Worm (Caenorhabditis elegans) whole organism, young adult: ENCODE results near the gene C23H3.5.

Source experiments
- B0336.3 ChIP-seq: fragments of 200-800 bp; sonication (Bioruptor generic); IDR thresholded peaks from 2 replicates; pipeline ENCODE4 v1.3.6; 2022; ENCODE audit warnings: missing genetic modification characterization, missing compliant biosample characterization
- C17E4.6 ChIP-seq: fragments of 200-800 bp; sonication (Bioruptor generic); IDR thresholded peaks from 2 replicates; pipeline ENCODE4 v1.3.6; 2022; ENCODE audit warnings: missing genetic modification reagents, missing genetic modification characterization, missing compliant biosample characterization
- D2030.7 ChIP-seq: fragments of 200-800 bp; sonication (Bioruptor generic); IDR thresholded peaks from 2 replicates; pipeline ENCODE4 v1.3.6; 2022; ENCODE audit warnings: missing genetic modification reagents, missing genetic modification characterization, missing compliant biosample characterization
- K11D2.4 ChIP-seq: fragments of 200-800 bp; sonication (Bioruptor generic); IDR thresholded peaks from 2 replicates; pipeline ENCODE4 v1.3.6; 2022; ENCODE audit warnings: missing genetic modification reagents, missing genetic modification characterization, missing compliant biosample characterization
- T07F8.4 ChIP-seq: sonication (generic microtip); optimal IDR thresholded peaks from 2 replicates; lab custom pipeline; 2016; ENCODE audit warnings: mild to moderate bottlenecking, missing genetic modification characterization, moderate library complexity, missing compliant biosample characterization
- Y53G8AR.9 ChIP-seq: fragments of 200-800 bp; sonication (Bioruptor generic); conservative IDR thresholded peaks from 2 replicates; pipeline ENCODE4 v1.3.6; 2022; ENCODE audit warnings: missing genetic modification reagents, missing genetic modification characterization, missing compliant biosample characterization
- Y67H2A.10 ChIP-seq: fragments of 200-800 bp; sonication (Bioruptor generic); conservative IDR thresholded peaks from 2 replicates; pipeline ENCODE4 v1.3.6; 2022; ENCODE audit warnings: missing genetic modification reagents, missing genetic modification characterization, missing compliant biosample characterization
- Y79H2A.3 ChIP-seq: fragments of 200-800 bp; sonication (Bioruptor generic); conservative IDR thresholded peaks from 2 replicates; pipeline ENCODE4 v1.3.6; 2022; ENCODE audit warnings: missing genetic modification reagents, missing genetic modification characterization, missing compliant biosample characterization
- akir-1 ChIP-seq: fragments of 200-800 bp; sonication (Bioruptor generic); optimal IDR thresholded peaks from 2 replicates; lab custom pipeline; 2018; ENCODE audit warnings: mild to moderate bottlenecking, missing genetic modification characterization, moderate library complexity, missing compliant biosample characterization
- attf-5 ChIP-seq: fragments of 200-800 bp; sonication (Bioruptor generic); optimal IDR thresholded peaks from 2 replicates; lab custom pipeline; 2018; ENCODE audit warnings: mild to moderate bottlenecking, missing genetic modification characterization, missing compliant biosample characterization
- bed-2 ChIP-seq: fragments of 200-800 bp; sonication (Bioruptor generic); IDR thresholded peaks from 2 replicates; pipeline ENCODE4 v1.3.6; 2022; ENCODE audit warnings: missing genetic modification reagents, missing genetic modification characterization, missing compliant biosample characterization
- cebp-1 ChIP-seq, 2 experiments: fragments of 200-800 bp in 1 of 2; sonication (Bioruptor generic) in 1 of 2; sonication (generic microtip) in 1 of 2; IDR thresholded peaks in 1 of 2; optimal IDR thresholded peaks in 1 of 2; 2 replicates each; pipeline versions ENCODE4 v1.3.6 to Lab custom; 2017 to 2022; ENCODE audit warnings: missing compliant biosample characterization in 2 of 2, missing genetic modification characterization in 2 of 2, mild to moderate bottlenecking in 1 of 2, missing genetic modification reagents in 1 of 2, moderate library complexity in 1 of 2
- cebp-2 ChIP-seq: fragments of 200-800 bp; sonication (Bioruptor generic); IDR thresholded peaks from 2 replicates; pipeline ENCODE4 v1.3.6; 2022; ENCODE audit warnings: missing genetic modification characterization, missing compliant biosample characterization
- ceh-91 ChIP-seq: fragments of 200-800 bp; sonication (Bioruptor generic); IDR thresholded peaks from 2 replicates; pipeline ENCODE4 v1.3.6; 2022; ENCODE audit warnings: missing genetic modification reagents, missing genetic modification characterization, missing compliant biosample characterization
- dpl-1 ChIP-seq: fragments of 150-350 bp; optimal IDR thresholded peaks from 2 replicates; lab custom pipeline; 2014; ENCODE audit warnings: missing biosample characterization, missing genetic modification reagents, missing genetic modification characterization
- efl-1 ChIP-seq: fragments of 150-350 bp; optimal IDR thresholded peaks from 2 replicates; lab custom pipeline; 2014; ENCODE audit warnings: missing biosample characterization, missing genetic modification reagents, missing genetic modification characterization
- ekl-4 ChIP-seq: fragments of 200-800 bp; sonication (Bioruptor generic); IDR thresholded peaks from 2 replicates; pipeline ENCODE4 v1.3.6; 2022; ENCODE audit warnings: missing genetic modification reagents, missing genetic modification characterization, missing compliant biosample characterization
- fkh-3 ChIP-seq: sonication (generic microtip); optimal IDR thresholded peaks from 2 replicates; lab custom pipeline; 2016; ENCODE audit warnings: mild to moderate bottlenecking, missing genetic modification characterization, missing compliant biosample characterization
- gei-17 ChIP-seq: fragments of 200-800 bp; sonication (Bioruptor generic); optimal IDR thresholded peaks from 2 replicates; lab custom pipeline; 2018; ENCODE audit warnings: mild to moderate bottlenecking, missing genetic modification characterization, missing compliant biosample characterization
- hlh-26 ChIP-seq: fragments of 200-800 bp; sonication (Bioruptor generic); conservative IDR thresholded peaks from 2 replicates; pipeline ENCODE4 v1.3.6; 2022; ENCODE audit warnings: missing genetic modification reagents, missing genetic modification characterization, missing compliant biosample characterization
- hmg-20 ChIP-seq: fragments of 200-800 bp; sonication (Bioruptor generic); IDR thresholded peaks from 2 replicates; pipeline ENCODE4 v1.3.6; 2022; ENCODE audit warnings: missing genetic modification reagents, missing genetic modification characterization, missing compliant biosample characterization
- hrde-1 ChIP-seq: sonication (generic microtip); optimal IDR thresholded peaks from 2 replicates; lab custom pipeline; 2016; ENCODE audit warnings: missing genetic modification characterization, mild to moderate bottlenecking, missing compliant biosample characterization, moderate library complexity, missing genotype, missing genetic modification reagents, borderline replicate concordance
- let-526 ChIP-seq: fragments of 200-800 bp; sonication (Bioruptor generic); IDR thresholded peaks from 2 replicates; pipeline ENCODE4 v1.3.6; 2022; ENCODE audit warnings: missing genetic modification reagents, missing genetic modification characterization, missing compliant biosample characterization
- lin-26 ChIP-seq: fragments of 200-800 bp; sonication (Bioruptor generic); IDR thresholded peaks from 2 replicates; pipeline ENCODE4 v1.3.6; 2022; ENCODE audit warnings: missing genetic modification reagents, missing genetic modification characterization, missing compliant biosample characterization
- lin-54 ChIP-seq: fragments of 200-800 bp; sonication (Bioruptor generic); optimal IDR thresholded peaks from 2 replicates; lab custom pipeline; 2018; ENCODE audit warnings: mild to moderate bottlenecking, missing genetic modification characterization, missing compliant biosample characterization
- madf-6 ChIP-seq: fragments of 200-800 bp; sonication (Bioruptor generic); IDR thresholded peaks from 2 replicates; pipeline ENCODE4 v1.3.6; 2022; ENCODE audit warnings: missing genetic modification reagents, missing genetic modification characterization, missing compliant biosample characterization
- mes-4 ChIP-seq: sonication (generic microtip); optimal IDR thresholded peaks from 2 replicates; lab custom pipeline; 2016; ENCODE audit warnings: missing genotype, missing genetic modification characterization, missing compliant biosample characterization
- nfya-1 ChIP-seq: sonication (generic microtip); optimal IDR thresholded peaks from 2 replicates; lab custom pipeline; 2017; ENCODE audit warnings: antibody characterized with exemption, missing compliant biosample characterization, missing genetic modification characterization, borderline replicate concordance; ENCODE audit not compliant: insufficient read depth
- nhr-27 ChIP-seq: fragments of 200-800 bp; sonication (Bioruptor generic); optimal IDR thresholded peaks from 2 replicates; lab custom pipeline; 2018; ENCODE audit warnings: mild to moderate bottlenecking, missing genetic modification characterization, moderate library complexity, missing compliant biosample characterization
- nhr-80 ChIP-seq: sonication (generic microtip); optimal IDR thresholded peaks from 2 replicates; lab custom pipeline; 2016; ENCODE audit warnings: missing genetic modification characterization, missing compliant biosample characterization
- pbrm-1 ChIP-seq: fragments of 200-800 bp; sonication (Bioruptor generic); IDR thresholded peaks from 2 replicates; pipeline ENCODE4 v1.3.6; 2022; ENCODE audit warnings: missing genetic modification reagents, missing genetic modification characterization, missing compliant biosample characterization
- rcor-1 ChIP-seq: fragments of 200-800 bp; sonication (Bioruptor generic); IDR thresholded peaks from 2 replicates; pipeline ENCODE4 v1.3.6; 2022; ENCODE audit warnings: missing genetic modification reagents, missing genetic modification characterization, missing compliant biosample characterization
- repo-1 ChIP-seq: sonication (generic microtip); optimal IDR thresholded peaks from 2 replicates; lab custom pipeline; 2017; ENCODE audit warnings: mild to moderate bottlenecking, missing genetic modification characterization, missing compliant biosample characterization
- sea-2 ChIP-seq: fragments of 200-800 bp; sonication (Bioruptor generic); IDR thresholded peaks from 2 replicates; pipeline ENCODE4 v1.3.6; 2022; ENCODE audit warnings: missing genetic modification characterization, missing compliant biosample characterization
- tbx-9 ChIP-seq: sonication (generic microtip); optimal IDR thresholded peaks from 2 replicates; lab custom pipeline; 2016; ENCODE audit warnings: borderline replicate concordance, missing genetic modification characterization, inconsistent platforms, missing compliant biosample characterization
- tlf-1 ChIP-seq: fragments of 200-800 bp; sonication (Bioruptor generic); optimal IDR thresholded peaks from 2 replicates; lab custom pipeline; 2018; ENCODE audit warnings: mild to moderate bottlenecking, missing genetic modification characterization, missing compliant biosample characterization
- xnd-1 ChIP-seq: sonication (generic microtip); optimal IDR thresholded peaks from 2 replicates; lab custom pipeline; 2016; ENCODE audit warnings: missing genotype, missing genetic modification reagents, missing genetic modification characterization, missing compliant biosample characterization
- zfh-2 ChIP-seq: fragments of 200-800 bp; sonication (Bioruptor generic); conservative IDR thresholded peaks from 2 replicates; pipeline ENCODE4 v1.3.6; 2022; ENCODE audit warnings: missing genetic modification reagents, missing genetic modification characterization, missing compliant biosample characterization
- zim-3 ChIP-seq: sonication (generic microtip); optimal IDR thresholded peaks from 2 replicates; lab custom pipeline; 2017; ENCODE audit warnings: mild to moderate bottlenecking, missing genetic modification characterization, moderate library complexity, missing compliant biosample characterization
- ztf-18 ChIP-seq: sonication (generic microtip); optimal IDR thresholded peaks from 2 replicates; lab custom pipeline; 2016; ENCODE audit warnings: missing genotype, mild to moderate bottlenecking, missing genetic modification characterization, missing compliant biosample characterization
- ztf-28 ChIP-seq: fragments of 200-800 bp; sonication (Bioruptor generic); IDR thresholded peaks from 2 replicates; pipeline ENCODE4 v1.3.6; 2022; ENCODE audit warnings: missing genetic modification reagents, missing genetic modification characterization, missing compliant biosample characterization

The C23H3.5 gene

ce11 chrII:50862-51261 lies 3.5 kb downstream of the C23H3.5 start:
- TF ChIP-seq tbx-9 (no peak), nhr-80 (tag; lab: Kevin White, UChicago) (peak; percentile 35), attf-5 (GFP tag; lab: Kevin White, UChicago) (peak; percentile 32)

- TF ChIP-seq madf-6 (0 out of 2 replicates have a peak, but pooled peaks have one; percentile 23), K11D2.4 (no peak)
- TF ChIP-seq, all 124 proteins: peak for 1
These were observed 4.0 kb downstream of the C23H3.5 start, which contains the start of gene sptl-1 for ce11 chrII:51352-51751. TSS of gene sptl-1 (plus strand) at chrII:51652.

- TF ChIP-seq hrde-1 (no peak), ztf-28 (GFP tag; lab: Robert Waterston, UW) (no peak), ztf-18 (tag; lab: Kevin White, UChicago) (no peak), madf-6 (no peak), lin-54 (GFP tag; lab: Kevin White, UChicago) (no peak), T07F8.4 (tag; lab: Kevin White, UChicago) (no peak)
- TF ChIP-seq, all 124 proteins: peak for 0
These were observed 7.8 kb downstream of the C23H3.5 start, which contains the start of gene tre-5 for ce11 chrII:55204-55603. TSS of gene tre-5 (minus strand) at chrII:55304.

- TF ChIP-seq cebp-2 = no peak
- no peak for TF ChIP-seq sea-2
- TF ChIP-seq Y53G8AR.9 = no peak
- TF ChIP-seq C17E4.6 (GFP tag; lab: Robert Waterston, UW) = no peak
- no peak for TF ChIP-seq ztf-18 (tag; lab: Kevin White, UChicago)
- TF ChIP-seq nfya-1 (tag; lab: Kevin White, UChicago) = no peak
- TF ChIP-seq Y79H2A.3 (GFP tag; lab: Robert Waterston, UW) = no peak
These were observed 10.0 kb downstream of the C23H3.5 start, which contains the start of gene ascc-1 for ce11 chrII:57370-57769. TSS of gene ascc-1 (plus strand) at chrII:57670.

- TF ChIP-seq lin-26 (no peak), xnd-1 (tag; lab: Kevin White, UChicago) (peak; percentile 17), hrde-1 (no peak), efl-1 (GFP tag; lab: Kevin White, UChicago) (peak; percentile 10), attf-5 (GFP tag; lab: Kevin White, UChicago) (no peak), akir-1 (GFP tag; lab: Kevin White, UChicago) (no peak), hlh-26 (GFP tag; lab: Robert Waterston, UW) (no peak), fkh-3 (no peak), mes-4 (tag; lab: Kevin White, UChicago) (no peak), bed-2 (GFP tag; lab: Robert Waterston, UW) (no peak), cebp-1 (GFP tag; IDR thresholded peaks at IDR 0.05; lab: Robert Waterston, UW) (no peak), cebp-1 (tag; optimal IDR thresholded peaks at IDR 0.05; lab: Kevin White, UChicago) (no peak), ekl-4 (GFP tag; lab: Robert Waterston, UW) (0 out of 2 replicates have a peak, but pooled peaks have one; percentile 45), ceh-91 (GFP tag; lab: Robert Waterston, UW) (no peak), repo-1 (tag; lab: Kevin White, UChicago) (no peak), tlf-1 (GFP tag; lab: Kevin White, UChicago) (no peak), rcor-1 (GFP tag; lab: Robert Waterston, UW) (no peak), madf-6 (peak; percentile 66), nhr-27 (tag; lab: Kevin White, UChicago) (no peak), let-526 (GFP tag; lab: Robert Waterston, UW) (no peak), D2030.7 (GFP tag; lab: Robert Waterston, UW) (no peak), gei-17 (GFP tag; lab: Kevin White, UChicago) (no peak), T07F8.4 (tag; lab: Kevin White, UChicago) (no peak), dpl-1 (GFP tag; lab: Kevin White, UChicago) (peak; percentile 16), Y67H2A.10 (GFP tag; lab: Robert Waterston, UW) (no peak), zim-3 (no peak), B0336.3 (peak; percentile 59; the same call in 1 of the 2 replicates), zfh-2 (GFP tag; lab: Robert Waterston, UW) (no peak), pbrm-1 (GFP tag; lab: Robert Waterston, UW) (peak; percentile 55; the same call in 1 of the 2 replicates), hmg-20 (no peak)
These were observed 10.5 kb downstream of the C23H3.5 start for ce11 chrII:57873-58272.
